Worm (Caenorhabditis elegans): ENCODE data around the gene gcc-1.

- no peak for TF ChIP-seq ceh-82 (tag; optimal IDR thresholded peaks at IDR 0.05)
- TF ChIP-seq nhr-77 (tag; optimal IDR thresholded peaks at IDR 0.05), result no peak
- no peak for TF ChIP-seq ztf-11 (tag; optimal IDR thresholded peaks at IDR 0.05)
- TF ChIP-seq lim-7 (GFP tag; IDR thresholded peaks at IDR 0.05), result no peak
- no peak for TF ChIP-seq nhr-10 (tag; optimal IDR thresholded peaks at IDR 0.05)
- no peak for TF ChIP-seq pqm-1 (tag; optimal IDR thresholded peaks at IDR 0.05)
- 0 out of 2 replicates have a peak, but pooled peaks have one; percentile 12 for TF ChIP-seq ceh-20 (GFP tag; IDR thresholded peaks at IDR 0.05)
- no peak for TF ChIP-seq unc-62 (GFP tag; optimal IDR thresholded peaks at IDR 0.05 in 1 of 2)
- TF ChIP-seq unc-62 (tag; optimal IDR thresholded peaks at IDR 0.05), result no peak
- TF ChIP-seq lin-13 (GFP tag; optimal IDR thresholded peaks at IDR 0.05), result peak; percentile 43
- no peak for TF ChIP-seq nhr-76 (tag; optimal IDR thresholded peaks at IDR 0.05)
- no peak for TF ChIP-seq unc-130 (GFP tag; optimal IDR thresholded peaks at IDR 0.05)
- peak; percentile 79 for TF ChIP-seq ama-1 (optimal IDR thresholded peaks at IDR 0.05)
- TF ChIP-seq F44E2.7 (GFP tag; IDR thresholded peaks at IDR 0.05), result no peak
- TF ChIP-seq fkh-10 (GFP tag; optimal IDR thresholded peaks at IDR 0.05), result no peak
Observed at ce11 chrX:3111687-3112086, 48.1 kb upstream of the gcc-1 start.

Data from whole organism, L4 larva.